Worm (Caenorhabditis elegans) whole organism, young adult: Measurements from ENCODE around the gene acy-3.
A peak's percentile ranks its signal among the peaks of the same experiment; 100 is the strongest.

Source experiments
- C17E4.6 ChIP-seq: fragments of 200-800 bp; sonication (Bioruptor generic); IDR thresholded peaks from 2 replicates; pipeline ENCODE4 v1.3.6; 2022; ENCODE audit warnings: missing genetic modification reagents, missing genetic modification characterization, missing compliant biosample characterization
- F10E7.11 ChIP-seq: sonication (generic microtip); optimal IDR thresholded peaks from 2 replicates; lab custom pipeline; 2017; ENCODE audit warnings: mild to moderate bottlenecking, missing genetic modification characterization, moderate library complexity, missing compliant biosample characterization
- F22D6.2 ChIP-seq: sonication (generic microtip); optimal IDR thresholded peaks from 2 replicates; lab custom pipeline; 2016; ENCODE audit warnings: mild to moderate bottlenecking, missing genetic modification characterization, missing compliant biosample characterization
- F23B12.7 ChIP-seq: sonication (generic microtip); optimal IDR thresholded peaks from 2 replicates; lab custom pipeline; 2017; ENCODE audit warnings: missing genetic modification characterization, mild to moderate bottlenecking, missing compliant biosample characterization, antibody characterized with exemption, moderate library complexity; ENCODE audit not compliant: insufficient read depth
- Y53G8AR.9 ChIP-seq: fragments of 200-800 bp; sonication (Bioruptor generic); conservative IDR thresholded peaks from 2 replicates; pipeline ENCODE4 v1.3.6; 2022; ENCODE audit warnings: missing genetic modification reagents, missing genetic modification characterization, missing compliant biosample characterization
- Y67H2A.10 ChIP-seq: fragments of 200-800 bp; sonication (Bioruptor generic); conservative IDR thresholded peaks from 2 replicates; pipeline ENCODE4 v1.3.6; 2022; ENCODE audit warnings: missing genetic modification reagents, missing genetic modification characterization, missing compliant biosample characterization
- Y95B8A.8 ChIP-seq: fragments of 200-800 bp; sonication (Bioruptor generic); IDR thresholded peaks from 2 replicates; pipeline ENCODE4 v1.3.6; 2022; ENCODE audit warnings: missing genetic modification reagents, missing genetic modification characterization, missing compliant biosample characterization
- ZK185.1 ChIP-seq: sonication (generic microtip); optimal IDR thresholded peaks from 2 replicates; lab custom pipeline; 2016; ENCODE audit warnings: mild to moderate bottlenecking, missing genetic modification characterization, missing compliant biosample characterization; ENCODE audit not compliant: poor library complexity, severe bottlenecking
- athp-1 ChIP-seq: sonication (generic microtip); optimal IDR thresholded peaks from 2 replicates; lab custom pipeline; 2017; ENCODE audit warnings: mild to moderate bottlenecking, missing genetic modification characterization, missing compliant biosample characterization
- attf-6 ChIP-seq: fragments of 200-800 bp; sonication (Bioruptor generic); IDR thresholded peaks from 2 replicates; pipeline ENCODE4 v1.3.6; 2022; ENCODE audit warnings: missing genetic modification reagents, missing genetic modification characterization, missing compliant biosample characterization
- ccch-3 ChIP-seq: fragments of 200-800 bp; sonication (Bioruptor generic); optimal IDR thresholded peaks from 2 replicates; lab custom pipeline; 2018; ENCODE audit warnings: mild to moderate bottlenecking, missing genetic modification characterization, missing compliant biosample characterization
- cebp-2 ChIP-seq: fragments of 200-800 bp; sonication (Bioruptor generic); IDR thresholded peaks from 2 replicates; pipeline ENCODE4 v1.3.6; 2022; ENCODE audit warnings: missing genetic modification characterization, missing compliant biosample characterization
- ceh-40 ChIP-seq: fragments of 200-800 bp; sonication (Bioruptor generic); IDR thresholded peaks from 2 replicates; pipeline ENCODE4 v1.3.6; 2022; ENCODE audit warnings: missing genetic modification characterization, missing compliant biosample characterization
- ceh-91 ChIP-seq: fragments of 200-800 bp; sonication (Bioruptor generic); IDR thresholded peaks from 2 replicates; pipeline ENCODE4 v1.3.6; 2022; ENCODE audit warnings: missing genetic modification reagents, missing genetic modification characterization, missing compliant biosample characterization
- die-1 ChIP-seq: sonication (generic microtip); optimal IDR thresholded peaks from 2 replicates; lab custom pipeline; 2016; ENCODE audit warnings: missing genotype, mild to moderate bottlenecking, missing genetic modification characterization, missing compliant biosample characterization
- dpff-1 ChIP-seq: sonication (generic microtip); optimal IDR thresholded peaks from 2 replicates; lab custom pipeline; 2017; ENCODE audit warnings: mild to moderate bottlenecking, missing genetic modification characterization, missing compliant biosample characterization
- efl-1 ChIP-seq: fragments of 150-350 bp; optimal IDR thresholded peaks from 2 replicates; lab custom pipeline; 2014; ENCODE audit warnings: missing biosample characterization, missing genetic modification reagents, missing genetic modification characterization
- egl-44 ChIP-seq: fragments of 200-800 bp; sonication (Bioruptor generic); IDR thresholded peaks from 2 replicates; pipeline ENCODE4 v1.3.6; 2022; ENCODE audit warnings: missing genetic modification reagents, missing genetic modification characterization, missing compliant biosample characterization
- ekl-4 ChIP-seq: fragments of 200-800 bp; sonication (Bioruptor generic); IDR thresholded peaks from 2 replicates; pipeline ENCODE4 v1.3.6; 2022; ENCODE audit warnings: missing genetic modification reagents, missing genetic modification characterization, missing compliant biosample characterization
- ets-4 ChIP-seq: fragments of 200-800 bp; sonication (Bioruptor generic); optimal IDR thresholded peaks from 2 replicates; lab custom pipeline; 2018; ENCODE audit warnings: mild to moderate bottlenecking, missing genetic modification characterization, missing compliant biosample characterization
- fkh-3 ChIP-seq: sonication (generic microtip); optimal IDR thresholded peaks from 2 replicates; lab custom pipeline; 2016; ENCODE audit warnings: mild to moderate bottlenecking, missing genetic modification characterization, missing compliant biosample characterization
- hlh-12 ChIP-seq: sonication (generic microtip); optimal IDR thresholded peaks from 2 replicates; lab custom pipeline; 2016; ENCODE audit warnings: missing genetic modification characterization, missing compliant biosample characterization
- hmg-20 ChIP-seq: fragments of 200-800 bp; sonication (Bioruptor generic); IDR thresholded peaks from 2 replicates; pipeline ENCODE4 v1.3.6; 2022; ENCODE audit warnings: missing genetic modification reagents, missing genetic modification characterization, missing compliant biosample characterization
- hrde-1 ChIP-seq: sonication (generic microtip); optimal IDR thresholded peaks from 2 replicates; lab custom pipeline; 2016; ENCODE audit warnings: missing genetic modification characterization, mild to moderate bottlenecking, missing compliant biosample characterization, moderate library complexity, missing genotype, missing genetic modification reagents, borderline replicate concordance
- lin-54 ChIP-seq: fragments of 200-800 bp; sonication (Bioruptor generic); optimal IDR thresholded peaks from 2 replicates; lab custom pipeline; 2018; ENCODE audit warnings: mild to moderate bottlenecking, missing genetic modification characterization, missing compliant biosample characterization
- lir-1 ChIP-seq: fragments of 200-800 bp; sonication (Bioruptor generic); conservative IDR thresholded peaks from 2 replicates; pipeline ENCODE4 v1.3.6; 2022; ENCODE audit warnings: missing genetic modification reagents, missing genetic modification characterization, missing compliant biosample characterization
- lsy-27 ChIP-seq: sonication (generic microtip); optimal IDR thresholded peaks from 2 replicates; lab custom pipeline; 2017; ENCODE audit warnings: missing genetic modification characterization, mild to moderate bottlenecking, missing compliant biosample characterization, antibody characterized with exemption, missing genotype, borderline replicate concordance; ENCODE audit not compliant: insufficient read depth
- madf-10 ChIP-seq: sonication (generic microtip); optimal IDR thresholded peaks from 2 replicates; lab custom pipeline; 2016; ENCODE audit warnings: mild to moderate bottlenecking, missing genetic modification characterization, missing compliant biosample characterization
- madf-6 ChIP-seq: fragments of 200-800 bp; sonication (Bioruptor generic); IDR thresholded peaks from 2 replicates; pipeline ENCODE4 v1.3.6; 2022; ENCODE audit warnings: missing genetic modification reagents, missing genetic modification characterization, missing compliant biosample characterization
- mxl-1 ChIP-seq: sonication (generic microtip); optimal IDR thresholded peaks from 2 replicates; lab custom pipeline; 2016; ENCODE audit warnings: missing genetic modification characterization, missing compliant biosample characterization
- nhr-120 ChIP-seq: fragments of 200-800 bp; sonication (Bioruptor generic); IDR thresholded peaks from 2 replicates; pipeline ENCODE4 v1.3.6; 2022; ENCODE audit warnings: missing genetic modification characterization, missing compliant biosample characterization
- nhr-179 ChIP-seq: sonication (generic microtip); optimal IDR thresholded peaks from 2 replicates; lab custom pipeline; 2016; ENCODE audit warnings: mild to moderate bottlenecking, missing genetic modification characterization, missing compliant biosample characterization
- nhr-90 ChIP-seq: sonication (generic microtip); optimal IDR thresholded peaks from 2 replicates; lab custom pipeline; 2016; ENCODE audit warnings: missing genotype, mild to moderate bottlenecking, missing genetic modification characterization, missing compliant biosample characterization
- pbrm-1 ChIP-seq: fragments of 200-800 bp; sonication (Bioruptor generic); IDR thresholded peaks from 2 replicates; pipeline ENCODE4 v1.3.6; 2022; ENCODE audit warnings: missing genetic modification reagents, missing genetic modification characterization, missing compliant biosample characterization
- rcor-1 ChIP-seq: fragments of 200-800 bp; sonication (Bioruptor generic); IDR thresholded peaks from 2 replicates; pipeline ENCODE4 v1.3.6; 2022; ENCODE audit warnings: missing genetic modification reagents, missing genetic modification characterization, missing compliant biosample characterization
- repo-1 ChIP-seq: sonication (generic microtip); optimal IDR thresholded peaks from 2 replicates; lab custom pipeline; 2017; ENCODE audit warnings: mild to moderate bottlenecking, missing genetic modification characterization, missing compliant biosample characterization
- sdz-38 ChIP-seq: sonication (generic microtip); optimal IDR thresholded peaks from 2 replicates; lab custom pipeline; 2016; ENCODE audit warnings: missing genotype, missing genetic modification characterization, missing compliant biosample characterization
- sea-2 ChIP-seq: fragments of 200-800 bp; sonication (Bioruptor generic); IDR thresholded peaks from 2 replicates; pipeline ENCODE4 v1.3.6; 2022; ENCODE audit warnings: missing genetic modification characterization, missing compliant biosample characterization
- snpc-1.3 ChIP-seq: sonication (generic microtip); optimal IDR thresholded peaks from 2 replicates; lab custom pipeline; 2017; ENCODE audit warnings: missing genetic modification characterization, mild to moderate bottlenecking, missing compliant biosample characterization, antibody characterized with exemption, moderate library complexity, missing genotype, missing genetic modification reagents; ENCODE audit not compliant: insufficient read depth
- snpc-4 ChIP-seq, 5 experiments: fragments of 150-350 bp in 1 of 5; sonication (generic microtip) in 4 of 5; optimal IDR thresholded peaks; 2 replicates each; lab custom pipeline; 2014 to 2018; ENCODE audit warnings: missing genetic modification characterization in 5 of 5, missing biosample characterization in 3 of 5, antibody characterized with exemption in 2 of 5, mild to moderate bottlenecking in 2 of 5, missing compliant biosample characterization in 2 of 5, missing genotype in 2 of 5, moderate library complexity in 2 of 5, missing genetic modification reagents in 1 of 5
- tbx-9 ChIP-seq: sonication (generic microtip); optimal IDR thresholded peaks from 2 replicates; lab custom pipeline; 2016; ENCODE audit warnings: borderline replicate concordance, missing genetic modification characterization, inconsistent platforms, missing compliant biosample characterization
- unc-130 ChIP-seq: sonication (generic microtip); optimal IDR thresholded peaks from 2 replicates; lab custom pipeline; 2016; ENCODE audit warnings: missing genetic modification reagents, missing genetic modification characterization, missing compliant biosample characterization
- unc-62 ChIP-seq: fragments of 150-350 bp; optimal IDR thresholded peaks from 2 replicates; lab custom pipeline; 2014; ENCODE audit warnings: missing biosample characterization, missing genetic modification reagents, missing genetic modification characterization
- xnd-1 ChIP-seq: sonication (generic microtip); optimal IDR thresholded peaks from 2 replicates; lab custom pipeline; 2016; ENCODE audit warnings: missing genotype, missing genetic modification reagents, missing genetic modification characterization, missing compliant biosample characterization
- ztf-18 ChIP-seq: sonication (generic microtip); optimal IDR thresholded peaks from 2 replicates; lab custom pipeline; 2016; ENCODE audit warnings: missing genotype, mild to moderate bottlenecking, missing genetic modification characterization, missing compliant biosample characterization
- ztf-26 ChIP-seq: sonication (generic microtip); optimal IDR thresholded peaks from 2 replicates; lab custom pipeline; 2017; ENCODE audit warnings: missing genetic modification characterization, missing compliant biosample characterization
- ztf-3 ChIP-seq: fragments of 200-800 bp; sonication (Bioruptor generic); optimal IDR thresholded peaks from 2 replicates; lab custom pipeline; 2018; ENCODE audit warnings: mild to moderate bottlenecking, missing genetic modification characterization, missing compliant biosample characterization

The acy-3 gene

DNA sequence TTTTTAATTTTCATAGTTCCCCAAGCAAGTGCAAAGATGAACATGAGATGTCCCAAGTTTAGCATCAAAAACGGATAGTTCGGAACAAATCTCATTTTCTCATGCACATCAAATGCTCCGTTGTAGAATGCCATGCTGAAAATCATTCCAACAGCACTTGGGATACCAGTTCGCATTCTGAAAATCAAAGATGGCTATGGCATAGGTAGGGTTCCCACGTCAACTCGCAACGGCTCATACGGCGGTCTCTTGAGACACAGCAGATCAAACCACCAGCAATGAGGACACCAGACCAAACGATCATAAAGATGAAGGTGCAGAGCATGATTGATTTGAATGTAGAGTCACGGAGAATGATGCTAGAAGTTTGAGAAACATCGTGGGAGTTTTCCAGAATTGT lies 16.8 kb upstream of the acy-3 start:
- TF ChIP-seq efl-1 (GFP tag; lab: Kevin White, UChicago) = no peak
- TF ChIP-seq ceh-40 = no peak
- TF ChIP-seq C17E4.6 (GFP tag; lab: Robert Waterston, UW) = no peak
- TF ChIP-seq snpc-4 (GFP tag; optimal IDR thresholded peaks at IDR 0.05; lab: Kevin White, UChicago) = no peak
- TF ChIP-seq snpc-4 (tag; optimal IDR thresholded peaks at IDR 0.05; lab: Kevin White, UChicago) = no peak
- no peak for TF ChIP-seq ztf-18 (tag; lab: Kevin White, UChicago)
- TF ChIP-seq ets-4 (GFP tag; lab: Kevin White, UChicago) = no peak

DNA sequence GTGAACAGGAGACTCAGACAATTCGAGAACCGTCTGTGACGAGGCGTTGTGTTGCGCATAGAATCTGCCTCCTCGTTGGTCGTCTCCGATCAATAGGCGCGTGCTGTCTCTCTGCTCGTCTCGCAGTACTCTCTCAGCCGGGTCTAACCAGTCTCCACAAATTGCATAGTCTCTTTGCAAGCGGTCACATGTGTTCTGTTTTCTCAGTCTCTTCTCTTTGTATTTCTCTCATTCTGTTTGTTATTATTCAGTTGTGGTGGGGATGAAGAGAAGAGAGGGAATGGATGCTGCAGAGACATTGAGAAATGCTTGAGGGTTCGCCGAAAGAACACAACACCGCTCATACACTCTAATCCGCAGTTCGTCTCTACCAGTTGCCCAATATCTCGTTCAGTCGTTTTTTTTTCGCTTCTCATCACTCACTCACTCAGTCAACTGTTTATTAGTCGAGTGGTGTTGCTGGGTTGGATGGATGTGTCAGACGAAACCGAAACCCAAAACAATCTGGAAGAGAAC lies 15.2 kb upstream of the acy-3 start:
- TF ChIP-seq Y67H2A.10 (GFP tag; lab: Robert Waterston, UW) (no peak; the same call in 1 of the 2 replicates), nhr-90 (tag; lab: Kevin White, UChicago) (peak; percentile 30), die-1 (tag; lab: Kevin White, UChicago) (peak; percentile 64), madf-10 (tag; lab: Kevin White, UChicago) (peak; percentile 86), madf-6 (peak; percentile 42; the same call in 1 of the 2 replicates), egl-44 (GFP tag; lab: Robert Waterston, UW) (peak; percentile 56; the same call in 1 of the 2 replicates), F22D6.2 (tag; lab: Kevin White, UChicago) (peak; percentile 71), dpff-1 (tag; lab: Kevin White, UChicago) (peak; percentile 53), athp-1 (tag; lab: Kevin White, UChicago) (peak; percentile 82), rcor-1 (GFP tag; lab: Robert Waterston, UW) (peak; percentile 42), xnd-1 (no peak), ekl-4 (GFP tag; lab: Robert Waterston, UW) (peak; percentile 91), F10E7.11 (tag; lab: Kevin White, UChicago) (peak; percentile 43), lir-1 (GFP tag; lab: Robert Waterston, UW) (no peak; the same call in 1 of the 2 replicates), F23B12.7 (tag; lab: Kevin White, UChicago) (no peak), mxl-1 (tag; lab: Kevin White, UChicago) (no peak), ceh-91 (no peak), fkh-3 (tag; lab: Kevin White, UChicago) (no peak), cebp-2 (GFP tag; lab: Robert Waterston, UW) (no peak), hrde-1 (tag; lab: Kevin White, UChicago) (no peak), nhr-120 (no peak), unc-62 (peak; percentile 83), attf-6 (no peak), ztf-3 (GFP tag; lab: Kevin White, UChicago) (peak; percentile 77), snpc-1.3 (tag; lab: Kevin White, UChicago) (no peak), hmg-20 (GFP tag; lab: Robert Waterston, UW) (no peak), lsy-27 (tag; lab: Kevin White, UChicago) (no peak), Y95B8A.8 (GFP tag; lab: Robert Waterston, UW) (no peak), tbx-9 (tag; lab: Kevin White, UChicago) (no peak), unc-130 (GFP tag; lab: Kevin White, UChicago) (peak; percentile 2), lin-54 (GFP tag; lab: Kevin White, UChicago) (peak; percentile 77), repo-1 (peak; percentile 69), nhr-179 (tag; lab: Kevin White, UChicago) (no peak), ztf-26 (tag; lab: Kevin White, UChicago) (peak; percentile 94), hlh-12 (tag; lab: Kevin White, UChicago) (no peak), ccch-3 (no peak), sea-2 (GFP tag; lab: Robert Waterston, UW) (peak; percentile 44; the same call in 1 of the 2 replicates), sdz-38 (tag; lab: Kevin White, UChicago) (no peak), ZK185.1 (peak; percentile 88), pbrm-1 (GFP tag; lab: Robert Waterston, UW) (peak; percentile 84), Y53G8AR.9 (GFP tag; lab: Robert Waterston, UW) (peak; percentile 62)
